Fruit fly (Drosophila melanogaster): ENCODE results near the gene baz.

The baz gene

DNA sequence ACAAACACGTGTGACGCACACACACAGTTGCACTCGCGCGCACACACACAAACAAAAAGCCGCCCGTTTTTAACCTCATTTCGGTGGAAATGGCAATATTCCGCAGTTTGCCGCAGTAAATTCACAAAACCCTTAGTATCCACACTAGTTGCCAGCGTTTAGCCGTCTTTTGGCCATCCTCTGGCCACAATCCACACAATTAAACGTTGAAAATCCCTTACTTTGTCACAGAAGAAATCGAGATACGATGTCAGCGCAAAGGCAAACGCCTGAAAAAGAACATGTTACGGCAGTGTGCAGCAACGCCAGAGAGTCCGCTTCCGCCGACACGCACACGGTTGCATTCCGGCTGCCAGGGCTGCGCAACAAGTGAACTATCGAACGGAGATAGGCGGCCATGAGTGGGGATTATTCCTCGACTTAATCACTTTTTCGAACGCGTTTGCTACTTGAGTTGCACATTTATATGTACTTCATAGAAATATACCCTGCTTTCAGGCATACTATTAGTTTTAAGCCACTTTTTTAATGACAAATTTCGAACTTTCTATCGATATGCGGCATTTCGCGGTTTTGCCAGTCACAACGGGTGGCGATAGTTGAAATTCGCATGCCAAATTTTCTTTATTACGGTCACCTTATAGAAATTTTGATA lies 11.7 kb upstream of the baz start, which contains the start of gene RpS5a (continued):
- TF ChIP-seq vri (GFP tag; optimal IDR thresholded peaks at IDR 0.05) (peak; percentile 60), Ets21C (GFP tag; optimal IDR thresholded peaks at IDR 0.05) (peak; percentile 70), eg (GFP tag; IDR thresholded peaks at IDR 0.05) (peak; percentile 76), achi (GFP tag; optimal IDR thresholded peaks at IDR 0.05) (peak; percentile 70), Sox14 (GFP tag; optimal IDR thresholded peaks at IDR 0.05) (peak; percentile 66), CG6808 (GFP tag; optimal IDR thresholded peaks at IDR 0.05) (peak; percentile 76), CG8119 (GFP tag; IDR thresholded peaks at IDR 0.05) (peak; percentile 19; the same call in 1 of the 3 replicates), CG32006 (GFP tag; optimal IDR thresholded peaks at IDR 0.05) (peak; percentile 46), spab (GFP tag; optimal IDR thresholded peaks at IDR 0.05) (peak; percentile 43)

DNA sequence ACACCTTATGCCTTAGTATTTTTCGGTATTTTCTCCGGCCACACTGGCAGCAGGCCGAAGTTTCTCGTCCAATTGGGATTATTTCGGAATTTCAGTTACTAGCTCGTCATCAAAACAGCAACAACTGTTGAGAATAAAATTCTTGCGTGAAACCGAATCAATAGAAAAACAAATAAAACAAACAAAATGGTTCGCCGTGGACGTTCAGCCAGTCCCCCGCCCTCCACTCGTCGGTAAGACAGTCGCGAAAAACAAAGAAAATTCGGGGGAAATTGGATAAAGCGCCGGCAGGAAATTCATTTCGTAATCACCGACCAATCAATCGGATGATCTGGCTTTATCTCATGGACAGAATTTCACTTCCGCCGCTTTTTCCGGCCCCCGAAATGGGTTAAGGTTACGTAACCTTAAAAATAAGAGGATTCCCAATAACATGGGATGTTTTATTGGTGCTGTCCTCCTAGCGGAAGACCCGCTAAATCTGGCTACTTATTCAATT lies 10.8 kb upstream of the baz start, which contains the start of gene Chchd2:
Chchd2 (plus strand) TSS at position 51 of the 499 bp plus-strand sequence.
- peak; percentile 29 for TF ChIP-seq CG16779 (tag; optimal IDR thresholded peaks at IDR 0.05)
- no peak for TF ChIP-seq Hr4 (GFP tag; optimal IDR thresholded peaks at IDR 0.05)
- peak; percentile 43 for TF ChIP-seq dsx (GFP tag; optimal IDR thresholded peaks at IDR 0.05; ENCODE audit: poor library complexity, severe bottlenecking)
- TF ChIP-seq CG11762 (GFP tag; optimal IDR thresholded peaks at IDR 0.05; ENCODE audit: insufficient read depth), result no peak
- peak; percentile 94 for TF ChIP-seq vri (GFP tag; optimal IDR thresholded peaks at IDR 0.05)
- TF ChIP-seq spab (GFP tag; optimal IDR thresholded peaks at IDR 0.05), result no peak
- peak; percentile 42 for TF ChIP-seq Eip78C (GFP tag)
- TF ChIP-seq CG10631 (GFP tag; optimal IDR thresholded peaks at IDR 0.05), result no peak
- TF ChIP-seq CG6808 (GFP tag; optimal IDR thresholded peaks at IDR 0.05), result peak; percentile 19
- TF ChIP-seq Met (GFP tag; optimal IDR thresholded peaks at IDR 0.05), result no peak
- TF ChIP-seq OdsH (GFP tag; optimal IDR thresholded peaks at IDR 0.05), result no peak
- TF ChIP-seq CG15336 (GFP tag; IDR thresholded peaks at IDR 0.05), result peak; percentile 39; the same call in 1 of the 2 replicates
- no peak for TF ChIP-seq fd85E (GFP tag; optimal IDR thresholded peaks at IDR 0.05)
- TF ChIP-seq CG3919 (GFP tag; optimal IDR thresholded peaks at IDR 0.05), result no peak
- TF ChIP-seq CG6163 (GFP tag; IDR thresholded peaks at IDR 0.05), result peak; percentile 43; the same call in 1 of the 3 replicates
- no peak for TF ChIP-seq CG4318 (GFP tag; optimal IDR thresholded peaks at IDR 0.05)
- peak; percentile 7 to 55 for TF ChIP-seq ss (GFP tag; optimal IDR thresholded peaks at IDR 0.05)
- TF ChIP-seq Sox14 (GFP tag; optimal IDR thresholded peaks at IDR 0.05), result peak; percentile 28
- TF ChIP-seq CG10669 (GFP tag; optimal IDR thresholded peaks at IDR 0.05), result no peak
- TF ChIP-seq salr (GFP tag; optimal IDR thresholded peaks at IDR 0.05), result no peak
- TF ChIP-seq dac (GFP tag; optimal IDR thresholded peaks at IDR 0.05), result no peak
- TF ChIP-seq topi (GFP tag; optimal IDR thresholded peaks at IDR 0.05), result no peak
- no peak for TF ChIP-seq CG1621 (tag; optimal IDR thresholded peaks at IDR 0.05)
- no peak for TF ChIP-seq CG8632 (GFP tag; optimal IDR thresholded peaks at IDR 0.05)
- TF ChIP-seq esn (GFP tag; optimal IDR thresholded peaks at IDR 0.05), result no peak
- TF ChIP-seq CG6854 (GFP tag; optimal IDR thresholded peaks at IDR 0.05), result peak; percentile 74
- TF ChIP-seq Ets96B (tag; optimal IDR thresholded peaks at IDR 0.05), result no peak
- TF ChIP-seq Hr38 (GFP tag; optimal IDR thresholded peaks at IDR 0.05), result no peak
- no peak for TF ChIP-seq Hr39 (GFP tag; optimal IDR thresholded peaks at IDR 0.05)
- peak; percentile 74 for TF ChIP-seq fkh (GFP tag; optimal IDR thresholded peaks at IDR 0.05)
- TF ChIP-seq Lpt (GFP tag; optimal IDR thresholded peaks at IDR 0.05), result no peak
- TF ChIP-seq CG9139 (GFP tag; optimal IDR thresholded peaks at IDR 0.05), result peak; percentile 12
- no peak for TF ChIP-seq acj6 (GFP tag; optimal IDR thresholded peaks at IDR 0.05)
- TF ChIP-seq cyc (GFP tag; optimal IDR thresholded peaks at IDR 0.05), result no peak
- no peak for TF ChIP-seq CG6276 (GFP tag; optimal IDR thresholded peaks at IDR 0.05)
- TF ChIP-seq CG32006 (GFP tag; optimal IDR thresholded peaks at IDR 0.05), result no peak
- TF ChIP-seq svp (GFP tag), result peak; percentile 67
- TF ChIP-seq CG11294 (GFP tag; IDR thresholded peaks at IDR 0.05), result no peak

Measured in whole organism, prepupa.